Fruit fly (Drosophila melanogaster) whole organism, embryonic: ENCODE measurements around the gene Drp1.

Experiments
- BEAF-32 ChIP-seq: fragments of 200-800 bp; sonication (Bioruptor generic); optimal IDR thresholded peaks from 3 replicates; lab custom pipeline; 2017; ENCODE audit warnings: missing biosample characterization, missing genetic modification characterization, mild to moderate bottlenecking, moderate library complexity, missing genetic modification reagents
- CG10267 ChIP-seq: fragments of 200-800 bp; sonication (Bioruptor generic); optimal IDR thresholded peaks from 2 replicates; lab custom pipeline; 2018; ENCODE audit warnings: missing biosample characterization, mild to moderate bottlenecking, missing genetic modification characterization, moderate library complexity
- CG10565 ChIP-seq: fragments of 200-800 bp; sonication (Bioruptor generic); optimal IDR thresholded peaks from 3 replicates; lab custom pipeline; 2016; ENCODE audit warnings: missing biosample characterization, mild to moderate bottlenecking, missing genetic modification characterization
- CG12219 ChIP-seq: fragments of 200-800 bp; sonication (Bioruptor generic); optimal IDR thresholded peaks from 3 replicates; lab custom pipeline; 2018; ENCODE audit warnings: missing biosample characterization, mild to moderate bottlenecking, missing genetic modification characterization
- CG1233 ChIP-seq: fragments of 200-800 bp; sonication (Bioruptor generic); optimal IDR thresholded peaks from 4 replicates; lab custom pipeline; 2018; ENCODE audit warnings: missing biosample characterization, mild to moderate bottlenecking, missing genetic modification characterization
- CG12391 ChIP-seq: fragments of 200-800 bp; sonication (Bioruptor generic); optimal IDR thresholded peaks from 3 replicates; lab custom pipeline; 2018; ENCODE audit warnings: missing biosample characterization, mild to moderate bottlenecking, missing genetic modification characterization, moderate library complexity
- CG12769 ChIP-seq: fragments of 200-800 bp; sonication (Bioruptor generic); optimal IDR thresholded peaks from 2 replicates; lab custom pipeline; 2019; ENCODE audit warnings: missing biosample characterization, mild to moderate bottlenecking, missing genetic modification characterization, moderate library complexity
- CG15514 ChIP-seq: fragments of 200-800 bp; sonication (Bioruptor generic); optimal IDR thresholded peaks from 3 replicates; lab custom pipeline; 2017; ENCODE audit warnings: missing biosample characterization, missing genetic modification characterization, mild to moderate bottlenecking, moderate library complexity, missing genetic modification reagents
- CG15696 ChIP-seq: fragments of 200-800 bp; sonication (Bioruptor generic); optimal IDR thresholded peaks from 2 replicates; lab custom pipeline; 2019; ENCODE audit warnings: missing biosample characterization, mild to moderate bottlenecking, missing genetic modification characterization, moderate library complexity
- CG17186 ChIP-seq: fragments of 200-800 bp; sonication (Bioruptor generic); optimal IDR thresholded peaks from 3 replicates; lab custom pipeline; 2017; ENCODE audit warnings: missing biosample characterization, missing genetic modification reagents, missing genetic modification characterization
- CG17568 ChIP-seq: fragments of 200-800 bp; sonication (Bioruptor generic); optimal IDR thresholded peaks from 2 replicates; lab custom pipeline; 2018; ENCODE audit warnings: missing biosample characterization, mild to moderate bottlenecking, missing genetic modification characterization, moderate library complexity
- CG2116 ChIP-seq: fragments of 200-800 bp; sonication (Bioruptor generic); optimal IDR thresholded peaks from 3 replicates; lab custom pipeline; 2018; ENCODE audit warnings: missing biosample characterization, mild to moderate bottlenecking, missing genetic modification characterization
- CG3065 ChIP-seq: fragments of 200-800 bp; sonication (Bioruptor generic); optimal IDR thresholded peaks from 2 replicates; lab custom pipeline; 2016; ENCODE audit warnings: missing biosample characterization, missing genetic modification characterization
- CG32532 ChIP-seq: fragments of 200-800 bp; sonication (Bioruptor generic); IDR thresholded peaks from 2 replicates; pipeline ENCODE4 v1.3.6; 2022; ENCODE audit warnings: missing biosample characterization, missing genetic modification characterization
- CG5180 ChIP-seq: fragments of 200-800 bp; sonication (Bioruptor generic); optimal IDR thresholded peaks from 3 replicates; lab custom pipeline; 2017; ENCODE audit warnings: missing biosample characterization, missing genetic modification characterization, mild to moderate bottlenecking, moderate library complexity, missing genetic modification reagents
- CG6654 ChIP-seq: fragments of 200-800 bp; sonication (Bioruptor generic); optimal IDR thresholded peaks from 2 replicates; lab custom pipeline; 2017; ENCODE audit warnings: missing biosample characterization, mild to moderate bottlenecking, missing genetic modification characterization
- CG9215 ChIP-seq: fragments of 200-800 bp; sonication (Bioruptor generic); IDR thresholded peaks from 2 replicates; pipeline ENCODE4 v1.3.6; 2022; ENCODE audit warnings: missing biosample characterization, missing genetic modification characterization
- CG9817 ChIP-seq: fragments of 200-800 bp; sonication (Bioruptor generic); optimal IDR thresholded peaks from 2 replicates; lab custom pipeline; 2018; ENCODE audit warnings: missing biosample characterization, mild to moderate bottlenecking, missing genetic modification characterization, moderate library complexity
- CrebB ChIP-seq: fragments of 200-800 bp; sonication (Bioruptor generic); optimal IDR thresholded peaks from 3 replicates; lab custom pipeline; 2018; ENCODE audit warnings: missing biosample characterization, mild to moderate bottlenecking, missing genetic modification characterization
- E2f2 ChIP-seq: fragments of 200-800 bp; sonication (Bioruptor generic); IDR thresholded peaks from 2 replicates; pipeline ENCODE4 v1.3.6; 2022; ENCODE audit warnings: missing biosample characterization, missing genetic modification characterization
- HLHmδ ChIP-seq: fragments of 200-800 bp; sonication (Bioruptor generic); optimal IDR thresholded peaks from 2 replicates; lab custom pipeline; 2018; ENCODE audit warnings: missing biosample characterization, mild to moderate bottlenecking, missing genetic modification characterization, moderate library complexity
- Hey ChIP-seq: fragments of 200-800 bp; sonication (Bioruptor generic); optimal IDR thresholded peaks from 3 replicates; lab custom pipeline; 2018; ENCODE audit warnings: missing biosample characterization, mild to moderate bottlenecking, missing genetic modification characterization
- Mrtf ChIP-seq: fragments of 200-800 bp; sonication (Bioruptor generic); IDR thresholded peaks from 3 replicates; pipeline ENCODE4 v1.3.6; 2022; ENCODE audit warnings: missing biosample characterization, missing genetic modification characterization
- NC2α ChIP-seq: fragments of 200-800 bp; sonication (Bioruptor generic); optimal IDR thresholded peaks from 2 replicates; lab custom pipeline; 2016; ENCODE audit warnings: missing biosample characterization, missing genetic modification characterization
- Nf-YA ChIP-seq: fragments of 200-800 bp; sonication (Bioruptor generic); IDR thresholded peaks from 2 replicates; pipeline ENCODE4 v1.3.6; 2022; ENCODE audit warnings: missing biosample characterization, missing genetic modification characterization
- Oli ChIP-seq: fragments of 200-800 bp; sonication (Bioruptor generic); optimal IDR thresholded peaks from 2 replicates; lab custom pipeline; 2018; ENCODE audit warnings: missing biosample characterization, mild to moderate bottlenecking, missing genetic modification characterization, moderate library complexity
- Side ChIP-seq: fragments of 200-800 bp; sonication (Bioruptor generic); optimal IDR thresholded peaks from 2 replicates; lab custom pipeline; 2016; ENCODE audit warnings: missing biosample characterization, missing genetic modification characterization
- Sin3A ChIP-seq: fragments of >200 bp; optimal IDR thresholded peaks from 2 replicates; lab custom pipeline; 2018
- Spps ChIP-seq: fragments of 200-800 bp; sonication (Bioruptor generic); optimal IDR thresholded peaks from 2 replicates; lab custom pipeline; 2018; ENCODE audit warnings: missing biosample characterization, mild to moderate bottlenecking, missing genetic modification characterization
- cg ChIP-seq: fragments of 200-800 bp; sonication (Bioruptor generic); optimal IDR thresholded peaks from 3 replicates; lab custom pipeline; 2019; ENCODE audit warnings: missing biosample characterization, mild to moderate bottlenecking, missing genetic modification characterization, moderate library complexity
- chm ChIP-seq: fragments of 200-800 bp; sonication (Bioruptor generic); IDR thresholded peaks from 2 replicates; pipeline ENCODE4 v1.3.6; 2022; ENCODE audit warnings: missing biosample characterization, missing genetic modification characterization
- croc ChIP-seq: fragments of 200-800 bp; sonication (Bioruptor generic); conservative IDR thresholded peaks from 3 replicates; pipeline ENCODE4 v1.3.6; 2022; ENCODE audit warnings: missing biosample characterization, missing genetic modification characterization
- crp ChIP-seq, 2 experiments: fragments of 200-800 bp; sonication (Bioruptor generic); optimal IDR thresholded peaks; 2 replicates in 1 of 2; 3 replicates in 1 of 2; lab custom pipeline; 2017; ENCODE audit warnings: missing biosample characterization in 2 of 2, missing genetic modification characterization in 2 of 2, mild to moderate bottlenecking in 1 of 2, moderate library complexity in 1 of 2
- ems ChIP-seq: fragments of 200-800 bp; sonication (Bioruptor generic); optimal IDR thresholded peaks from 3 replicates; lab custom pipeline; 2016; ENCODE audit warnings: missing biosample characterization, missing genetic modification characterization
- esg ChIP-seq: fragments of 200-800 bp; sonication (Bioruptor generic); conservative IDR thresholded peaks from 2 replicates; pipeline ENCODE4 v1.3.6; 2022; ENCODE audit warnings: missing biosample characterization, missing genetic modification characterization
- gsb ChIP-seq: fragments of 200-800 bp; sonication (Bioruptor generic); IDR thresholded peaks from 2 replicates; pipeline ENCODE4 v1.3.6; 2022; ENCODE audit warnings: missing biosample characterization, missing genetic modification characterization
- her ChIP-seq: fragments of 200-800 bp; sonication (Bioruptor generic); optimal IDR thresholded peaks from 2 replicates; lab custom pipeline; 2016; ENCODE audit warnings: missing biosample characterization, missing genetic modification characterization
- lmd ChIP-seq: fragments of 200-800 bp; sonication (Bioruptor generic); IDR thresholded peaks from 2 replicates; pipeline ENCODE4 v1.3.6; 2022; ENCODE audit warnings: missing biosample characterization, missing genetic modification characterization
- lov ChIP-seq, 2 experiments: fragments of 200-800 bp in 1 of 2; fragments of >200 bp in 1 of 2; sonication (Bioruptor generic) in 1 of 2; IDR thresholded peaks in 1 of 2; optimal IDR thresholded peaks in 1 of 2; 2 replicates in 1 of 2; 3 replicates in 1 of 2; pipeline versions ENCODE4 v1.3.6 to Lab custom; 2017 to 2022; ENCODE audit warnings: missing biosample characterization in 1 of 2, missing genetic modification characterization in 1 of 2
- nau ChIP-seq: fragments of 200-800 bp; sonication (Bioruptor generic); optimal IDR thresholded peaks from 3 replicates; lab custom pipeline; 2017; ENCODE audit warnings: missing biosample characterization, mild to moderate bottlenecking, missing genetic modification characterization, missing genetic modification reagents
- nmo ChIP-seq: fragments of 200-800 bp; sonication (Bioruptor generic); optimal IDR thresholded peaks from 2 replicates; lab custom pipeline; 2018; ENCODE audit warnings: missing biosample characterization, mild to moderate bottlenecking, missing genetic modification characterization, moderate library complexity
- peb ChIP-seq: fragments of 200-800 bp; sonication (Bioruptor generic); IDR thresholded peaks from 2 replicates; pipeline ENCODE4 v1.3.6; 2022; ENCODE audit warnings: missing biosample characterization, missing genetic modification characterization
- slbo ChIP-seq: fragments of 200-800 bp; sonication (Bioruptor generic); IDR thresholded peaks from 2 replicates; pipeline ENCODE4 v1.3.6; 2022; ENCODE audit warnings: missing biosample characterization, missing genetic modification characterization
- stwl ChIP-seq: fragments of 200-800 bp; sonication (Bioruptor generic); optimal IDR thresholded peaks from 3 replicates; lab custom pipeline; 2018; ENCODE audit warnings: missing biosample characterization, mild to moderate bottlenecking, missing genetic modification characterization, moderate library complexity
- twi ChIP-seq: fragments of 200-800 bp; optimal IDR thresholded peaks from 2 replicates; lab custom pipeline; 2019; ENCODE audit warnings: missing biosample characterization, mild to moderate bottlenecking, missing genetic modification characterization, moderate library complexity
- vnd ChIP-seq: fragments of 200-800 bp; sonication (Bioruptor generic); IDR thresholded peaks from 3 replicates; pipeline ENCODE4 v1.3.6; 2022; ENCODE audit warnings: missing biosample characterization, missing genetic modification characterization; ENCODE audit not compliant: partially characterized antibody

The Drp1 gene

dm6 chr2L:2574717-2575273, 10.4 kb downstream of the Drp1 start, which contains the start of the genes Rad1 and Sws1 (continued):
- peak; percentile 55 for TF ChIP-seq CG10267
- no peak for TF ChIP-seq gsb (GFP tag; lab: Robert Waterston, UW)
- no peak for TF ChIP-seq CG6654
- no peak for TF ChIP-seq CG32532 (GFP tag; lab: Robert Waterston, UW)
- TF ChIP-seq nmo = no peak
- no peak for TF ChIP-seq cg
- no peak for TF ChIP-seq Hey (tag; lab: Kevin White, UChicago)
- no peak for TF ChIP-seq NC2α (GFP tag; lab: Kevin White, UChicago)
- no peak for TF ChIP-seq Oli (tag; lab: Kevin White, UChicago)
- peak; percentile 26 for TF ChIP-seq Sin3A (lab: Kevin White, UChicago)
- peak; percentile 95 for TF ChIP-seq E2f2 (GFP tag; lab: Robert Waterston, UW)
- no peak for TF ChIP-seq CG12219 (GFP tag; lab: Kevin White, UChicago)
- TF ChIP-seq CG17568 = no peak
- TF ChIP-seq CG1233 (GFP tag; lab: Kevin White, UChicago) = no peak
- no peak for TF ChIP-seq Mrtf (GFP tag; lab: Robert Waterston, UW)
- TF ChIP-seq CG5180 (GFP tag; lab: Kevin White, UChicago) = no peak
- TF ChIP-seq Nf-YA (GFP tag; lab: Robert Waterston, UW) = no peak
- no peak for TF ChIP-seq CG3065 (GFP tag; lab: Kevin White, UChicago)
- TF ChIP-seq lmd (GFP tag; lab: Robert Waterston, UW) = no peak
- peak; percentile 66 to 93 for TF ChIP-seq crp (GFP tag; optimal IDR thresholded peaks at IDR 0.05; lab: Kevin White, UChicago)
- TF ChIP-seq slbo (GFP tag; lab: Robert Waterston, UW) = no peak
- no peak for TF ChIP-seq Side (GFP tag; lab: Kevin White, UChicago)
- TF ChIP-seq CG10565 (GFP tag; lab: Kevin White, UChicago) = no peak
- TF ChIP-seq CG2116 (GFP tag; lab: Kevin White, UChicago) = peak; percentile 32
- no peak for TF ChIP-seq chm (GFP tag; lab: Robert Waterston, UW)
- TF ChIP-seq BEAF-32 (GFP tag; lab: Kevin White, UChicago) = peak; percentile 33
- peak; percentile 65 for TF ChIP-seq CG15514
- peak; percentile 68 for TF ChIP-seq stwl (tag; lab: Kevin White, UChicago)
- no peak for TF ChIP-seq CG12391 (tag; lab: Kevin White, UChicago)
- no peak for TF ChIP-seq lov (optimal IDR thresholded peaks at IDR 0.05; lab: Kevin White, UChicago)
- no peak for TF ChIP-seq lov (GFP tag; IDR thresholded peaks at IDR 0.05; lab: Robert Waterston, UW)
- TF ChIP-seq peb (GFP tag; lab: Robert Waterston, UW) = no peak
- no peak for TF ChIP-seq nau
- TF ChIP-seq vnd = no peak
- TF ChIP-seq CrebB (tag; lab: Kevin White, UChicago) = no peak
- no peak for TF ChIP-seq croc (GFP tag; lab: Robert Waterston, UW)
- no peak for TF ChIP-seq CG15696
- no peak for TF ChIP-seq CG9817 (tag; lab: Kevin White, UChicago)
- no peak for TF ChIP-seq ems (GFP tag; lab: Kevin White, UChicago)
- no peak for TF ChIP-seq twi (tag; lab: Kevin White, UChicago)
- TF ChIP-seq CG17186 (GFP tag; lab: Kevin White, UChicago) = no peak
- TF ChIP-seq CG9215 (GFP tag; lab: Robert Waterston, UW) = no peak
- TF ChIP-seq her = no peak
- no peak for TF ChIP-seq HLHmδ (GFP tag; lab: Kevin White, UChicago)
- no peak for TF ChIP-seq Spps (tag; lab: Kevin White, UChicago)
- no peak for TF ChIP-seq CG12769
- TF ChIP-seq esg (GFP tag; lab: Robert Waterston, UW) = no peak
